Worm (Caenorhabditis elegans) whole organism, mixed stage, embryonic: ENCODE results near the gene Y97E10C.1.

Experiments
- M03D4.4 ChIP-seq: sonication (generic microtip); optimal IDR thresholded peaks from 2 replicates; lab custom pipeline; 2017; ENCODE audit warnings: mild to moderate bottlenecking, missing genetic modification characterization, missing compliant biosample characterization
- bed-3 ChIP-seq: fragments of 200-800 bp; sonication (Bioruptor generic); optimal IDR thresholded peaks from 3 replicates; lab custom pipeline; 2018; ENCODE audit warnings: mild to moderate bottlenecking, missing genetic modification characterization, moderate library complexity, missing compliant biosample characterization
- blmp-1 ChIP-seq: fragments of 150-350 bp; optimal IDR thresholded peaks from 2 replicates; lab custom pipeline; 2014; ENCODE audit warnings: missing biosample characterization, missing genetic modification characterization
- ceh-39 ChIP-seq: fragments of 150-350 bp; optimal IDR thresholded peaks from 2 replicates; lab custom pipeline; 2014; ENCODE audit warnings: missing biosample characterization, missing genetic modification characterization
- ceh-83 ChIP-seq: fragments of 200-800 bp; sonication (Bioruptor generic); optimal IDR thresholded peaks from 2 replicates; lab custom pipeline; 2018; ENCODE audit warnings: mild to moderate bottlenecking, missing genetic modification characterization, missing compliant biosample characterization
- cnd-1 ChIP-seq: fragments of 200-800 bp; sonication (Bioruptor generic); optimal IDR thresholded peaks from 2 replicates; lab custom pipeline; 2018; ENCODE audit warnings: mild to moderate bottlenecking, missing genetic modification characterization, missing compliant biosample characterization
- drap-1 ChIP-seq: fragments of 200-800 bp; sonication (Bioruptor generic); optimal IDR thresholded peaks from 3 replicates; lab custom pipeline; 2018; ENCODE audit warnings: mild to moderate bottlenecking, missing genetic modification characterization, missing compliant biosample characterization
- elt-1 ChIP-seq: sonication (generic microtip); optimal IDR thresholded peaks from 2 replicates; lab custom pipeline; 2017; ENCODE audit warnings: missing genetic modification characterization, mild to moderate bottlenecking, missing compliant biosample characterization, antibody characterized with exemption, moderate library complexity, borderline replicate concordance; ENCODE audit not compliant: insufficient read depth
- elt-3 ChIP-seq: fragments of 150-350 bp; optimal IDR thresholded peaks from 2 replicates; lab custom pipeline; 2014; ENCODE audit warnings: missing biosample characterization, missing genetic modification characterization
- flh-1 ChIP-seq: fragments of 200-800 bp; sonication (Bioruptor generic); optimal IDR thresholded peaks from 2 replicates; lab custom pipeline; 2018; ENCODE audit warnings: mild to moderate bottlenecking, missing genetic modification characterization, moderate library complexity, missing compliant biosample characterization
- hlh-1 ChIP-seq: fragments of 150-350 bp; optimal IDR thresholded peaks from 2 replicates; lab custom pipeline; 2014; ENCODE audit warnings: missing biosample characterization, missing genetic modification reagents, missing genetic modification characterization
- lin-13 ChIP-seq: fragments of 150-350 bp; optimal IDR thresholded peaks from 2 replicates; lab custom pipeline; 2014; ENCODE audit warnings: missing biosample characterization, missing genetic modification characterization
- lin-32 ChIP-seq: fragments of 200-800 bp; sonication (Bioruptor generic); optimal IDR thresholded peaks from 2 replicates; lab custom pipeline; 2018; ENCODE audit warnings: mild to moderate bottlenecking, missing genetic modification characterization, missing compliant biosample characterization
- lsy-2 ChIP-seq: fragments of 150-350 bp; optimal IDR thresholded peaks from 2 replicates; lab custom pipeline; 2014; ENCODE audit warnings: missing biosample characterization, missing genetic modification characterization
- mab-5 ChIP-seq: fragments of 150-350 bp; optimal IDR thresholded peaks from 2 replicates; lab custom pipeline; 2014; ENCODE audit warnings: missing biosample characterization, missing genetic modification characterization
- mep-1 ChIP-seq: fragments of 150-350 bp; optimal IDR thresholded peaks from 2 replicates; lab custom pipeline; 2017; ENCODE audit warnings: missing biosample characterization, missing genetic modification reagents, missing genetic modification characterization, inconsistent platforms
- mls-2 ChIP-seq: sonication (generic microtip); optimal IDR thresholded peaks from 2 replicates; lab custom pipeline; 2016; ENCODE audit warnings: mild to moderate bottlenecking, missing genetic modification characterization, moderate library complexity, missing compliant biosample characterization
- nhr-12 ChIP-seq: fragments of 150-350 bp; optimal IDR thresholded peaks from 2 replicates; lab custom pipeline; 2014; ENCODE audit warnings: missing biosample characterization, missing genetic modification characterization
- nhr-2 ChIP-seq: fragments of 150-350 bp; optimal IDR thresholded peaks from 2 replicates; lab custom pipeline; 2014; ENCODE audit warnings: missing biosample characterization, missing genetic modification characterization
- nhr-237 ChIP-seq: fragments of 150-350 bp; optimal IDR thresholded peaks from 2 replicates; lab custom pipeline; 2014; ENCODE audit warnings: missing biosample characterization, missing genetic modification characterization
- nhr-76 ChIP-seq: sonication (generic microtip); optimal IDR thresholded peaks from 2 replicates; lab custom pipeline; 2017; ENCODE audit warnings: missing biosample characterization, missing genetic modification characterization
- sem-2 ChIP-seq: fragments of 200-800 bp; sonication (Bioruptor generic); optimal IDR thresholded peaks from 2 replicates; lab custom pipeline; 2018; ENCODE audit warnings: mild to moderate bottlenecking, missing genetic modification characterization, missing compliant biosample characterization
- snpc-4 ChIP-seq: fragments of 150-350 bp; optimal IDR thresholded peaks from 2 replicates; lab custom pipeline; 2014; ENCODE audit warnings: missing biosample characterization, missing genetic modification characterization
- sptf-1 ChIP-seq: sonication (generic microtip); optimal IDR thresholded peaks from 2 replicates; lab custom pipeline; 2017; ENCODE audit warnings: mild to moderate bottlenecking, missing genetic modification characterization, moderate library complexity, missing compliant biosample characterization
- unc-120 ChIP-seq: sonication (generic microtip); optimal IDR thresholded peaks from 2 replicates; lab custom pipeline; 2017; ENCODE audit warnings: missing genetic modification characterization, missing compliant biosample characterization; ENCODE audit not compliant: poor library complexity, severe bottlenecking
- unc-39 ChIP-seq: fragments of 150-350 bp; optimal IDR thresholded peaks from 2 replicates; lab custom pipeline; 2014; ENCODE audit warnings: missing biosample characterization, missing genetic modification characterization
- unc-62 ChIP-seq: fragments of 150-350 bp; optimal IDR thresholded peaks from 2 replicates; lab custom pipeline; 2014; ENCODE audit warnings: missing biosample characterization, missing genetic modification reagents, missing genetic modification characterization
- zip-8 ChIP-seq: fragments of 150-350 bp; optimal IDR thresholded peaks from 2 replicates; lab custom pipeline; 2014; ENCODE audit warnings: missing biosample characterization, missing genetic modification characterization
- ztf-11 ChIP-seq: fragments of 150-350 bp; optimal IDR thresholded peaks from 2 replicates; lab custom pipeline; 2014; ENCODE audit warnings: missing biosample characterization, missing genetic modification characterization

Y97E10C.1 gene

ce11 chrV:7713072-7713471, 15.6 kb upstream of the Y97E10C.1 start, which contains the start of gene ZK105.13:
Gene ZK105.13, minus strand, starts transcription at chrV:7713172.
- TF ChIP-seq flh-1 (GFP tag; lab: Kevin White, UChicago) (no peak), mab-5 (tag; lab: Kevin White, UChicago) (no peak), sem-2 (GFP tag; lab: Kevin White, UChicago) (no peak), bed-3 (GFP tag; lab: Kevin White, UChicago) (no peak), nhr-76 (tag; lab: Kevin White, UChicago) (no peak), unc-39 (tag; lab: Kevin White, UChicago) (no peak), zip-8 (no peak), ztf-11 (tag; lab: Kevin White, UChicago) (no peak), nhr-237 (tag; lab: Kevin White, UChicago) (no peak), lsy-2 (tag; lab: Kevin White, UChicago) (no peak), hlh-1 (no peak), mep-1 (tag; lab: Kevin White, UChicago) (no peak), elt-3 (tag; lab: Kevin White, UChicago) (no peak), lin-32 (GFP tag; lab: Kevin White, UChicago) (no peak), elt-1 (tag; lab: Kevin White, UChicago) (no peak), snpc-4 (tag; lab: Kevin White, UChicago) (no peak), blmp-1 (no peak), nhr-12 (tag; lab: Kevin White, UChicago) (no peak)

DNA sequence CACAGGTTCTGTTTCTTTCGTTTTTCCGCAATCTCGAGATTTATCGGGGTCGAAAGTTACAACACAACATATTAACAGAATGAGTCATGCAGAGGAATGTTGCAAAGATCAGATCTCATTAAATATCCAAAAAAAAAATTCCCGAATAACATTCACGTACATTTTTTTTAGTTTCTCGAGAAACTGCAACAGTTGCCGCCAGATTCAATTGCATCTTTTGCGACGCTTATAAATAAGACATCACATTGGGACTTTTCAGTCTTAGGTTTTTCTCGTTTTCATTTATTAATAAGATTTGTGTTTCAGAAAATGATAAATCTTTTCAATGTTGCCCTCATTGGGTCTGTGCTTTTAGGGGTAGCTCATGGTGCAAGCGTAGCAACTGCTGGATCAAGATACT, 15.0 kb upstream of the Y97E10C.1 start, which contains the start of gene ZK105.1:
ZK105.1 (plus strand) TSS at position 301 of the 400 bp plus-strand sequence.
- no peak for TF ChIP-seq snpc-4 (tag; lab: Kevin White, UChicago)
- no peak for TF ChIP-seq ceh-83 (GFP tag; lab: Kevin White, UChicago)
- TF ChIP-seq ztf-11 (tag; lab: Kevin White, UChicago), result no peak
- no peak for TF ChIP-seq sptf-1
- TF ChIP-seq nhr-76 (tag; lab: Kevin White, UChicago), result no peak

ce11 chrV:7716034-7716433, 12.6 kb upstream of the Y97E10C.1 start, which contains the start of gene ZK105.12:
Gene ZK105.12, minus strand, starts transcription at chrV:7716134.
- TF ChIP-seq unc-120 (tag; lab: Kevin White, UChicago), result no peak
- TF ChIP-seq elt-3 (tag; lab: Kevin White, UChicago), result no peak
- TF ChIP-seq cnd-1 (tag; lab: Kevin White, UChicago), result no peak
- TF ChIP-seq nhr-76 (tag; lab: Kevin White, UChicago), result no peak
- TF ChIP-seq mls-2 (tag; lab: Kevin White, UChicago), result no peak
- TF ChIP-seq bed-3 (GFP tag; lab: Kevin White, UChicago), result no peak
- TF ChIP-seq snpc-4 (tag; lab: Kevin White, UChicago), result no peak
- no peak for TF ChIP-seq ceh-39 (tag; lab: Kevin White, UChicago)
- TF ChIP-seq M03D4.4, result no peak
- no peak for TF ChIP-seq mab-5 (tag; lab: Kevin White, UChicago)
- TF ChIP-seq, all 35 proteins: peak for 0

- TF ChIP-seq ceh-39 (tag; lab: Kevin White, UChicago) (no peak), drap-1 (no peak), mls-2 (tag; lab: Kevin White, UChicago) (no peak), unc-39 (tag; lab: Kevin White, UChicago) (no peak), sptf-1 (no peak), nhr-76 (tag; lab: Kevin White, UChicago) (no peak), sem-2 (GFP tag; lab: Kevin White, UChicago) (no peak), nhr-2 (tag; lab: Kevin White, UChicago) (no peak), ceh-83 (GFP tag; lab: Kevin White, UChicago) (no peak), elt-1 (tag; lab: Kevin White, UChicago) (no peak), unc-62 (no peak)
These were observed 11.1 kb upstream of the Y97E10C.1 start, which contains the start of gene ZK105.5 for ce11 chrV:7717629-7718028. Gene ZK105.5, minus strand, starts transcription at chrV:7717729.

ce11 chrV:7721945-7722344, 6.7 kb upstream of the Y97E10C.1 start, which contains the start of gene ZK105.14:
Gene ZK105.14, minus strand, starts transcription at chrV:7722045.
- TF ChIP-seq nhr-237 (tag; lab: Kevin White, UChicago) (no peak), ceh-39 (tag; lab: Kevin White, UChicago) (no peak), sptf-1 (no peak), flh-1 (GFP tag; lab: Kevin White, UChicago) (no peak), blmp-1 (no peak), M03D4.4 (no peak), ztf-11 (tag; lab: Kevin White, UChicago) (no peak), unc-120 (tag; lab: Kevin White, UChicago) (no peak), lin-13 (tag; lab: Kevin White, UChicago) (no peak)
